Worm (Caenorhabditis elegans) whole organism, late embryonic: ENCODE measurements around the gene C45B11.2.

ENCODE experiments used
- C08G9.2 ChIP-seq: sonication (generic microtip); optimal IDR thresholded peaks from 2 replicates; lab custom pipeline; 2016; ENCODE audit warnings: mild to moderate bottlenecking, missing genetic modification characterization, moderate library complexity, missing compliant biosample characterization
- F13H6.1 ChIP-seq: sonication (generic microtip); optimal IDR thresholded peaks from 2 replicates; lab custom pipeline; 2016; ENCODE audit warnings: missing genetic modification characterization, missing compliant biosample characterization
- ceh-14 ChIP-seq: sonication (generic microtip); optimal IDR thresholded peaks from 2 replicates; lab custom pipeline; 2016; ENCODE audit warnings: missing genotype, missing genetic modification characterization, missing compliant biosample characterization
- ceh-18 ChIP-seq: sonication (generic microtip); optimal IDR thresholded peaks from 2 replicates; lab custom pipeline; 2016; ENCODE audit warnings: missing genetic modification characterization, missing compliant biosample characterization
- ceh-24 ChIP-seq: sonication (generic microtip); optimal IDR thresholded peaks from 2 replicates; lab custom pipeline; 2016; ENCODE audit warnings: mild to moderate bottlenecking, missing genetic modification characterization, missing compliant biosample characterization
- ceh-31 ChIP-seq: sonication (generic microtip); optimal IDR thresholded peaks from 2 replicates; lab custom pipeline; 2016; ENCODE audit warnings: missing genetic modification characterization, missing compliant biosample characterization
- ceh-34 ChIP-seq: sonication (generic microtip); optimal IDR thresholded peaks from 2 replicates; lab custom pipeline; 2016; ENCODE audit warnings: mild to moderate bottlenecking, missing genetic modification characterization, missing compliant biosample characterization
- ceh-48 ChIP-seq: sonication (generic microtip); optimal IDR thresholded peaks from 2 replicates; lab custom pipeline; 2016; ENCODE audit warnings: missing genetic modification characterization, inconsistent platforms, missing compliant biosample characterization
- ceh-9 ChIP-seq: sonication (generic microtip); optimal IDR thresholded peaks from 2 replicates; lab custom pipeline; 2016; ENCODE audit warnings: mild to moderate bottlenecking, missing genetic modification characterization, inconsistent platforms, missing compliant biosample characterization
- dmd-4 ChIP-seq: sonication (generic microtip); optimal IDR thresholded peaks from 2 replicates; lab custom pipeline; 2016; ENCODE audit warnings: borderline replicate concordance, missing genetic modification characterization, missing compliant biosample characterization
- elt-2 ChIP-seq: sonication (generic microtip); optimal IDR thresholded peaks from 2 replicates; lab custom pipeline; 2016; ENCODE audit warnings: missing genetic modification reagents, missing genetic modification characterization, missing compliant biosample characterization
- ets-4 ChIP-seq: sonication (generic microtip); optimal IDR thresholded peaks from 2 replicates; lab custom pipeline; 2016; ENCODE audit warnings: missing genetic modification characterization, missing compliant biosample characterization
- eyg-1 ChIP-seq: sonication (generic microtip); optimal IDR thresholded peaks from 2 replicates; lab custom pipeline; 2016; ENCODE audit warnings: missing genotype, missing genetic modification characterization, missing compliant biosample characterization
- fkh-6 ChIP-seq: sonication (generic microtip); optimal IDR thresholded peaks from 2 replicates; lab custom pipeline; 2016; ENCODE audit warnings: missing genetic modification characterization, missing compliant biosample characterization
- hlh-15 ChIP-seq: sonication (generic microtip); optimal IDR thresholded peaks from 2 replicates; lab custom pipeline; 2016; ENCODE audit warnings: missing genetic modification characterization, missing compliant biosample characterization
- hlh-8 ChIP-seq: sonication (generic microtip); optimal IDR thresholded peaks from 2 replicates; lab custom pipeline; 2016; ENCODE audit warnings: missing genotype, missing genetic modification characterization, missing compliant biosample characterization
- lim-6 ChIP-seq: sonication (generic microtip); optimal IDR thresholded peaks from 2 replicates; lab custom pipeline; 2016; ENCODE audit warnings: missing genetic modification characterization, missing compliant biosample characterization
- nfya-1 ChIP-seq: sonication (generic microtip); optimal IDR thresholded peaks from 2 replicates; lab custom pipeline; 2017; ENCODE audit warnings: missing genetic modification characterization, mild to moderate bottlenecking, missing compliant biosample characterization, antibody characterized with exemption, moderate library complexity
- nhr-11 ChIP-seq: fragments of 150-350 bp; optimal IDR thresholded peaks from 2 replicates; lab custom pipeline; 2014; ENCODE audit warnings: missing biosample characterization, missing genetic modification characterization
- nhr-232 ChIP-seq: sonication (generic microtip); optimal IDR thresholded peaks from 2 replicates; lab custom pipeline; 2016; ENCODE audit warnings: missing genetic modification characterization, missing compliant biosample characterization
- npax-4 ChIP-seq: sonication (generic microtip); optimal IDR thresholded peaks from 2 replicates; lab custom pipeline; 2016; ENCODE audit warnings: missing genetic modification characterization, missing compliant biosample characterization
- pag-3 ChIP-seq: sonication (generic microtip); optimal IDR thresholded peaks from 2 replicates; lab custom pipeline; 2016; ENCODE audit warnings: missing compliant biosample characterization, missing genetic modification characterization, borderline replicate concordance
- pat-9 ChIP-seq: fragments of 200-800 bp; sonication (Bioruptor generic); optimal IDR thresholded peaks from 2 replicates; lab custom pipeline; 2018; ENCODE audit warnings: mild to moderate bottlenecking, missing genetic modification characterization, moderate library complexity, missing compliant biosample characterization
- pha-4 ChIP-seq: fragments of 150-350 bp; optimal IDR thresholded peaks from 2 replicates; lab custom pipeline; 2018; ENCODE audit warnings: missing biosample characterization, missing genetic modification reagents, missing genetic modification characterization
- ref-2 ChIP-seq: sonication (generic microtip); optimal IDR thresholded peaks from 2 replicates; lab custom pipeline; 2016; ENCODE audit warnings: missing genetic modification characterization, missing compliant biosample characterization
- rnt-1 ChIP-seq: sonication (generic microtip); optimal IDR thresholded peaks from 2 replicates; lab custom pipeline; 2016; ENCODE audit warnings: missing genetic modification characterization, missing compliant biosample characterization
- sdc-2 ChIP-seq: sonication (generic microtip); optimal IDR thresholded peaks from 2 replicates; lab custom pipeline; 2016; ENCODE audit warnings: missing genotype, missing genetic modification characterization, missing compliant biosample characterization
- syd-9 ChIP-seq: sonication (generic microtip); optimal IDR thresholded peaks from 2 replicates; lab custom pipeline; 2016; ENCODE audit warnings: mild to moderate bottlenecking, missing genetic modification characterization, moderate library complexity, missing compliant biosample characterization
- tbx-2 ChIP-seq: sonication (generic microtip); optimal IDR thresholded peaks from 2 replicates; lab custom pipeline; 2016; ENCODE audit warnings: missing genetic modification characterization, missing compliant biosample characterization
- ttx-3 ChIP-seq: sonication (generic microtip); optimal IDR thresholded peaks from 2 replicates; lab custom pipeline; 2016; ENCODE audit warnings: missing genetic modification reagents, missing genetic modification characterization, missing compliant biosample characterization
- unc-3 ChIP-seq, 2 experiments: fragments of 200-800 bp in 1 of 2; sonication (Bioruptor generic) in 1 of 2; sonication (generic microtip) in 1 of 2; conservative IDR thresholded peaks in 1 of 2; optimal IDR thresholded peaks in 1 of 2; 2 replicates each; pipeline versions ENCODE4 v1.3.6 to Lab custom; 2016 to 2022; ENCODE audit warnings: missing compliant biosample characterization in 2 of 2, missing genetic modification characterization in 2 of 2, missing genetic modification reagents in 1 of 2
- unc-42 ChIP-seq: sonication (generic microtip); optimal IDR thresholded peaks from 2 replicates; lab custom pipeline; 2016; ENCODE audit warnings: missing genotype, missing genetic modification characterization, missing compliant biosample characterization
- unc-55 ChIP-seq: sonication (generic microtip); optimal IDR thresholded peaks from 2 replicates; lab custom pipeline; 2017; ENCODE audit warnings: missing biosample characterization, missing genetic modification reagents, missing genetic modification characterization
- zip-5 ChIP-seq: sonication (generic microtip); optimal IDR thresholded peaks from 2 replicates; lab custom pipeline; 2016; ENCODE audit warnings: missing genetic modification characterization, missing compliant biosample characterization

The C45B11.2 gene

DNA sequence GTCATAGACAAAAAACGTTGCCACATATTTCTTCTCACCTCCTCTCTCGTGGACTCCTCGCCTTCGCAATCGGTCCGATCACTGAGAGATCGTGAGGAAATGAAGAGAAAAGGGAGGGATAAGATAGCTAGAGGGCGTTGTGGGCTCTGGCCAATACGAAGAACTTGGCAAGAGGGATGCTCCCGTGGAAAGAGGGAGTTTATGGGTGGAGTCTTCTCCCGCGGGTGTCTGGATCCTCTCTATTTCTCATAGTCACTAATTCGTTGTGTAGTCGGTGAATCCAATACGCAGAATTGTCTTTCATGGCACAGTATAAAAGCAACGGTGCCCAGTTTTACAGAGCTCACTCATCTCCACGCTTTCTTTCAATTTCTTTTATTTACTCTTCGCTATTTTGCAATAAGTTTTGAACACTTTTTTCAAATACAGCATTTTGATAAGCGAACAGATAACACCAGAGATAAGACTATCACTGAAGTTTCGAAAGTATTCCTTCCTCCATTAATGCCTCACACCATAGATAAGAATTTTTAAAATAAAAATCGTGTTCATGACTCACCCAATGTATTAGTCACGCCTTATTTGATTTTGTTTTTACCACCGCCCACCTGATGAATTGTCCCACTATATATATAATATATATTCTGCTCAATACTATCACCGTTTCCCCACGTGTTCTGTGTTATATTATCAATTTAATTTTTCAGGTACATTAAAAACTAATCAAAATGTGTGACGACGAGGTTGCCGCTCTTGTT lies 38.0 kb downstream of the C45B11.2 start, which contains the start of gene act-1:
TSS of gene act-1 (plus strand) at position 708 of the 758 bp plus-strand sequence.
- peak; percentile 47 for TF ChIP-seq rnt-1 (tag; lab: Kevin White, UChicago)
- TF ChIP-seq elt-2 (tag; lab: Kevin White, UChicago) = peak; percentile 95
- no peak for TF ChIP-seq zip-5
- no peak for TF ChIP-seq nhr-232
- TF ChIP-seq ceh-18 = peak; percentile 84
- peak; percentile 56 for TF ChIP-seq ref-2 (tag; lab: Kevin White, UChicago)
- TF ChIP-seq ceh-9 (tag; lab: Kevin White, UChicago) = no peak
- TF ChIP-seq unc-55 (GFP tag; lab: Kevin White, UChicago) = peak; percentile 67
- TF ChIP-seq syd-9 (tag; lab: Kevin White, UChicago) = peak; percentile 13
- TF ChIP-seq nfya-1 (tag; lab: Kevin White, UChicago) = peak; percentile 88
- no peak for TF ChIP-seq nhr-11 (tag; lab: Kevin White, UChicago)
- TF ChIP-seq ets-4 (tag; lab: Kevin White, UChicago) = no peak
- TF ChIP-seq hlh-8 (tag; lab: Kevin White, UChicago) = no peak
- TF ChIP-seq fkh-6 (tag; lab: Kevin White, UChicago) = peak; percentile 14
- TF ChIP-seq ceh-34 (tag; lab: Kevin White, UChicago) = peak; percentile 69
- peak; percentile 5 for TF ChIP-seq tbx-2 (tag; lab: Kevin White, UChicago)
- TF ChIP-seq C08G9.2 = no peak
- no peak for TF ChIP-seq eyg-1 (tag; lab: Kevin White, UChicago)
- TF ChIP-seq sdc-2 (tag; lab: Kevin White, UChicago) = peak; percentile 14
- peak; percentile 55 for TF ChIP-seq ceh-31
- TF ChIP-seq ceh-48 (tag; lab: Kevin White, UChicago) = no peak

DNA sequence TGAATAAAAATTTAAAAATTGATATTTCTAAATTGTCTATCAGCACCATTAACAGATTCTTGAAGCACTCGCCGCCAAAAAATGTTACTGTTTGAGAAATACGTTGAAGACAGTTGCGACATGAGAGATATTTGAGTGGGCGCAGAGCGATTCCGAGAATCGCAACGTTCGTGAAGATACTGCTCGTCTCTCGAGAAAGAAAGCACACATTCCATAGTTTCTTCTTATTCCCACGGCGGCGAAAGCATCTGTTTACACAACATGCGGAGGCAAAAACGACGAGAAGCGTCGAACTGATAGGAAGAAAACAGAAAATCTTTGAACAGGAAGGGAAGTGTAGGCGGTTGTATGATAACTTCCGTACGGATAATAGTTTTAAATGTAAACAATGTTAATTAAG lies 40.0 kb downstream of the C45B11.2 start:
- TF ChIP-seq pag-3 (tag; lab: Kevin White, UChicago) (no peak), ref-2 (tag; lab: Kevin White, UChicago) (no peak), ceh-18 (peak; percentile 94), ceh-24 (tag; lab: Kevin White, UChicago) (no peak), ceh-48 (tag; lab: Kevin White, UChicago) (no peak), pat-9 (peak; percentile 5), ceh-34 (tag; lab: Kevin White, UChicago) (peak; percentile 54), hlh-8 (tag; lab: Kevin White, UChicago) (peak; percentile 45), unc-42 (tag; lab: Kevin White, UChicago) (no peak), ceh-14 (no peak), rnt-1 (tag; lab: Kevin White, UChicago) (peak; percentile 76), lim-6 (tag; lab: Kevin White, UChicago) (no peak), nhr-11 (tag; lab: Kevin White, UChicago) (no peak), nfya-1 (tag; lab: Kevin White, UChicago) (peak; percentile 61), tbx-2 (tag; lab: Kevin White, UChicago) (peak; percentile 67), unc-3 (GFP tag; conservative IDR thresholded peaks at IDR 0.05; lab: Robert Waterston, UW) (no peak), unc-3 (tag; optimal IDR thresholded peaks at IDR 0.05; lab: Kevin White, UChicago) (no peak), dmd-4 (tag; lab: Kevin White, UChicago) (peak; percentile 7), ceh-31 (peak; percentile 16)

DNA sequence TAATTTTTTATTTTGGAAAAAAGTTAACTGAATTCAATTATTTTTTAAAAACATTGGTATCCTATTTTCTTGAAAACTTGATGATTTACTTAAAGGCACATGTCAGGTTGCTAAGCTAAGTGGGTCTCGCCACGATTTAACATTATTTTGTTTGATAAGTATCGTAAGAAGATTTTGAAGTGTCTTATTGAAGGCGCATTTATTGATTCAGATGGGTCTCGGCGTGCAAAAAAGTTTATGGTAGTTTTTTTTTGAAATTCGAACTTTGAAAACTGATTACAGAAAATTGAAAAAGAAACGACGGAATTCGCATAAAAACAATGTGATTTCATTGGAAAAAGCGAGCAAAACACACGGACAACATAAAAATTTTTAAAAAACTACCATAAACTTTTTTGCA lies 40.5 kb downstream of the C45B11.2 start:
- TF ChIP-seq ceh-18 (no peak), pha-4 (tag; lab: Kevin White, UChicago) (no peak), hlh-15 (tag; lab: Kevin White, UChicago) (no peak), fkh-6 (tag; lab: Kevin White, UChicago) (no peak), npax-4 (tag; lab: Kevin White, UChicago) (no peak), F13H6.1 (tag; lab: Kevin White, UChicago) (no peak), C08G9.2 (no peak), ttx-3 (no peak)
- TF ChIP-seq, all 69 proteins: peak for 0
